Worm (Caenorhabditis elegans) whole organism, late embryonic: ENCODE data around the gene F25H9.6.

Experiments
- F13H6.1 ChIP-seq: sonication (generic microtip); optimal IDR thresholded peaks from 2 replicates; lab custom pipeline; 2016; ENCODE audit warnings: missing genetic modification characterization, missing compliant biosample characterization
- ceh-48 ChIP-seq: sonication (generic microtip); optimal IDR thresholded peaks from 2 replicates; lab custom pipeline; 2016; ENCODE audit warnings: missing genetic modification characterization, inconsistent platforms, missing compliant biosample characterization
- dmd-4 ChIP-seq: sonication (generic microtip); optimal IDR thresholded peaks from 2 replicates; lab custom pipeline; 2016; ENCODE audit warnings: borderline replicate concordance, missing genetic modification characterization, missing compliant biosample characterization
- fkh-10 ChIP-seq: fragments of 150-350 bp; optimal IDR thresholded peaks from 2 replicates; lab custom pipeline; 2014; ENCODE audit warnings: missing biosample characterization, missing genetic modification reagents, missing genetic modification characterization
- nfya-1 ChIP-seq: sonication (generic microtip); optimal IDR thresholded peaks from 2 replicates; lab custom pipeline; 2017; ENCODE audit warnings: missing genetic modification characterization, mild to moderate bottlenecking, missing compliant biosample characterization, antibody characterized with exemption, moderate library complexity
- nhr-11 ChIP-seq: fragments of 150-350 bp; optimal IDR thresholded peaks from 2 replicates; lab custom pipeline; 2014; ENCODE audit warnings: missing biosample characterization, missing genetic modification characterization
- unc-55 ChIP-seq: sonication (generic microtip); optimal IDR thresholded peaks from 2 replicates; lab custom pipeline; 2017; ENCODE audit warnings: missing biosample characterization, missing genetic modification reagents, missing genetic modification characterization

ce11 chrV:13457858-13458257 lies 10.3 kb downstream of the F25H9.6 start, which contains the start of gene F25H9.2:
- no peak for TF ChIP-seq F13H6.1 (tag; lab: Kevin White, UChicago)
- no peak for TF ChIP-seq dmd-4 (tag; lab: Kevin White, UChicago)
- no peak for TF ChIP-seq nhr-11 (tag; lab: Kevin White, UChicago)
- no peak for TF ChIP-seq nfya-1
- no peak for TF ChIP-seq ceh-48 (tag; lab: Kevin White, UChicago)
- TF ChIP-seq unc-55 (GFP tag; lab: Kevin White, UChicago): peak; percentile 22
- TF ChIP-seq fkh-10 (GFP tag; lab: Kevin White, UChicago): no peak
